Fruit fly (Drosophila melanogaster) whole organism, embryonic: ENCODE measurements around the gene HisCl1.

ENCODE experiments used
- Atf3 ChIP-seq: fragments of 200-800 bp; sonication (Bioruptor generic); optimal IDR thresholded peaks from 3 replicates; lab custom pipeline; 2016; ENCODE audit warnings: missing biosample characterization, missing genetic modification characterization
- Bteb2 ChIP-seq: fragments of 200-800 bp; sonication (Bioruptor generic); optimal IDR thresholded peaks from 2 replicates; lab custom pipeline; 2016; ENCODE audit warnings: missing biosample characterization, missing genetic modification characterization
- CG11504 ChIP-seq: fragments of 200-800 bp; sonication (Bioruptor generic); optimal IDR thresholded peaks from 3 replicates; lab custom pipeline; 2019; ENCODE audit warnings: missing biosample characterization, mild to moderate bottlenecking, missing genetic modification characterization, moderate library complexity
- CG12299 ChIP-seq: fragments of 200-800 bp; sonication (Bioruptor generic); optimal IDR thresholded peaks from 2 replicates; lab custom pipeline; 2018; ENCODE audit warnings: missing biosample characterization, mild to moderate bottlenecking, missing genetic modification characterization
- CG1233 ChIP-seq: fragments of 200-800 bp; sonication (Bioruptor generic); optimal IDR thresholded peaks from 4 replicates; lab custom pipeline; 2018; ENCODE audit warnings: missing biosample characterization, mild to moderate bottlenecking, missing genetic modification characterization
- CG13424 ChIP-seq: fragments of 200-800 bp; sonication (Bioruptor generic); optimal IDR thresholded peaks from 2 replicates; lab custom pipeline; 2019; ENCODE audit warnings: missing biosample characterization, mild to moderate bottlenecking, missing genetic modification characterization, moderate library complexity
- CG13775 ChIP-seq: fragments of 200-800 bp; sonication (Bioruptor generic); optimal IDR thresholded peaks from 3 replicates; lab custom pipeline; 2017; ENCODE audit warnings: missing biosample characterization, mild to moderate bottlenecking, missing genetic modification characterization
- CG17385 ChIP-seq: fragments of 200-800 bp; sonication (Bioruptor generic); optimal IDR thresholded peaks from 3 replicates; lab custom pipeline; 2018; ENCODE audit warnings: missing biosample characterization, mild to moderate bottlenecking, missing genetic modification characterization
- CG18011 ChIP-seq: fragments of 200-800 bp; sonication (Bioruptor generic); optimal IDR thresholded peaks from 2 replicates; lab custom pipeline; 2017; ENCODE audit warnings: missing biosample characterization, missing genetic modification characterization, mild to moderate bottlenecking, moderate library complexity, missing genotype
- CG18262 ChIP-seq: fragments of 200-800 bp; optimal IDR thresholded peaks from 3 replicates; lab custom pipeline; 2019; ENCODE audit warnings: missing biosample characterization, mild to moderate bottlenecking, missing genetic modification characterization, moderate library complexity
- CG18599 ChIP-seq: fragments of 200-800 bp; sonication (Bioruptor generic); optimal IDR thresholded peaks from 3 replicates; lab custom pipeline; 2017; ENCODE audit warnings: missing biosample characterization, missing genetic modification characterization, mild to moderate bottlenecking, moderate library complexity, missing genetic modification reagents
- CG18764 ChIP-seq: fragments of 200-800 bp; sonication (Bioruptor generic); optimal IDR thresholded peaks from 3 replicates; lab custom pipeline; 2016; ENCODE audit warnings: missing biosample characterization, missing genetic modification characterization
- CG2875 ChIP-seq: fragments of 200-800 bp; sonication (Bioruptor generic); optimal IDR thresholded peaks from 2 replicates; lab custom pipeline; 2017; ENCODE audit warnings: missing biosample characterization, mild to moderate bottlenecking, missing genetic modification characterization, missing genetic modification reagents
- CG33557 ChIP-seq: fragments of 200-800 bp; sonication (Bioruptor generic); optimal IDR thresholded peaks from 2 replicates; lab custom pipeline; 2019; ENCODE audit warnings: missing biosample characterization, mild to moderate bottlenecking, missing genetic modification characterization, moderate library complexity
- CG6254 ChIP-seq: fragments of 200-800 bp; sonication (Bioruptor generic); optimal IDR thresholded peaks from 3 replicates; lab custom pipeline; 2017; ENCODE audit warnings: mild to moderate bottlenecking, missing biosample characterization, missing genetic modification reagents, missing genetic modification characterization
- CG6272 ChIP-seq: fragments of 200-800 bp; sonication (Bioruptor generic); IDR thresholded peaks from 2 replicates; pipeline ENCODE4 v1.3.6; 2022; ENCODE audit warnings: missing biosample characterization, missing genetic modification characterization
- CG7745 ChIP-seq: fragments of 200-800 bp; sonication (Bioruptor generic); optimal IDR thresholded peaks from 2 replicates; lab custom pipeline; 2018; ENCODE audit warnings: missing biosample characterization, mild to moderate bottlenecking, missing genetic modification characterization, moderate library complexity
- CG8290 ChIP-seq, 3 experiments: fragments of 200-800 bp; sonication (Bioruptor generic); optimal IDR thresholded peaks; 2 replicates each; lab custom pipeline; 2016 to 2019; ENCODE audit warnings: missing biosample characterization in 3 of 3, missing genetic modification characterization in 3 of 3, mild to moderate bottlenecking in 2 of 3, moderate library complexity in 1 of 3
- D ChIP-seq, 2 experiments: fragments of 200-800 bp in 1 of 2; fragments of >200 bp in 1 of 2; sonication (Bioruptor generic) in 1 of 2; optimal IDR thresholded peaks; 2 replicates in 1 of 2; 3 replicates in 1 of 2; lab custom pipeline; 2017; ENCODE audit warnings: mild to moderate bottlenecking in 1 of 2, missing biosample characterization in 1 of 2, missing genetic modification characterization in 1 of 2, missing genetic modification reagents in 1 of 2
- D19A ChIP-seq: fragments of 200-800 bp; optimal IDR thresholded peaks from 3 replicates; lab custom pipeline; 2019; ENCODE audit warnings: missing biosample characterization, mild to moderate bottlenecking, missing genetic modification characterization, moderate library complexity
- Dfd ChIP-seq, 2 experiments: fragments of >200 bp; optimal IDR thresholded peaks; 2 replicates each; lab custom pipeline; 2017; ENCODE audit warnings: missing biosample characterization in 2 of 2, missing genetic modification characterization in 2 of 2
- Dip2 ChIP-seq: fragments of 200-800 bp; sonication (Bioruptor generic); IDR thresholded peaks from 2 replicates; pipeline ENCODE4 v1.3.6; 2022; ENCODE audit warnings: missing biosample characterization, missing genetic modification characterization
- Ets65A ChIP-seq: fragments of 200-800 bp; sonication (Bioruptor generic); peaks from one replicate; lab custom pipeline; 2016; ENCODE audit warnings: missing biosample characterization, missing genetic modification characterization
- HLH54F ChIP-seq: fragments of 200-800 bp; sonication (Bioruptor generic); optimal IDR thresholded peaks from 3 replicates; lab custom pipeline; 2016; ENCODE audit warnings: missing biosample characterization, missing genetic modification characterization
- Mad ChIP-seq: fragments of 200-800 bp; sonication (Bioruptor generic); optimal IDR thresholded peaks from 2 replicates; lab custom pipeline; 2016; ENCODE audit warnings: missing biosample characterization, missing genetic modification characterization
- Oli ChIP-seq: fragments of 200-800 bp; sonication (Bioruptor generic); optimal IDR thresholded peaks from 2 replicates; lab custom pipeline; 2018; ENCODE audit warnings: missing biosample characterization, mild to moderate bottlenecking, missing genetic modification characterization, moderate library complexity
- Spps ChIP-seq: fragments of 200-800 bp; sonication (Bioruptor generic); optimal IDR thresholded peaks from 2 replicates; lab custom pipeline; 2018; ENCODE audit warnings: missing biosample characterization, mild to moderate bottlenecking, missing genetic modification characterization
- Ssrp ChIP-seq: fragments of 200-800 bp; sonication (Bioruptor generic); optimal IDR thresholded peaks from 2 replicates; lab custom pipeline; 2018; ENCODE audit warnings: missing biosample characterization, mild to moderate bottlenecking, missing genetic modification characterization, moderate library complexity
- Stat92E ChIP-seq, 3 experiments: fragments of >200 bp in 2 of 3; fragments of 200-800 bp in 1 of 3; sonication (Bioruptor generic) in 1 of 3; optimal IDR thresholded peaks; 2 replicates each; lab custom pipeline; 2017 to 2019; ENCODE audit warnings: missing biosample characterization in 3 of 3, missing genetic modification characterization in 3 of 3, mild to moderate bottlenecking in 1 of 3, moderate library complexity in 1 of 3
- ac ChIP-seq: fragments of 200-800 bp; sonication (Bioruptor generic); optimal IDR thresholded peaks from 3 replicates; lab custom pipeline; 2017; ENCODE audit warnings: missing biosample characterization, mild to moderate bottlenecking, missing genetic modification characterization
- cas ChIP-seq: fragments of 200-800 bp; sonication (Bioruptor generic); IDR thresholded peaks from 2 replicates; pipeline ENCODE4 v1.3.6; 2022; ENCODE audit warnings: missing biosample characterization, missing genetic modification characterization
- chif ChIP-seq, 2 experiments: fragments of 200-800 bp; sonication (Bioruptor generic); optimal IDR thresholded peaks; 3 replicates each; lab custom pipeline; 2016; ENCODE audit warnings: missing biosample characterization in 2 of 2, missing genetic modification characterization in 2 of 2
- chn ChIP-seq: fragments of 200-800 bp; sonication (Bioruptor generic); optimal IDR thresholded peaks from 2 replicates; lab custom pipeline; 2016; ENCODE audit warnings: missing biosample characterization, missing genetic modification characterization
- ems ChIP-seq: fragments of 200-800 bp; sonication (Bioruptor generic); optimal IDR thresholded peaks from 3 replicates; lab custom pipeline; 2016; ENCODE audit warnings: missing biosample characterization, missing genetic modification characterization
- esg ChIP-seq: fragments of 200-800 bp; sonication (Bioruptor generic); conservative IDR thresholded peaks from 2 replicates; pipeline ENCODE4 v1.3.6; 2022; ENCODE audit warnings: missing biosample characterization, missing genetic modification characterization
- fd102C ChIP-seq: fragments of 200-800 bp; sonication (Bioruptor generic); optimal IDR thresholded peaks from 2 replicates; lab custom pipeline; 2018; ENCODE audit warnings: missing biosample characterization, mild to moderate bottlenecking, missing genetic modification characterization, moderate library complexity
- gcm2 ChIP-seq: fragments of 200-800 bp; sonication (Bioruptor generic); optimal IDR thresholded peaks from 2 replicates; lab custom pipeline; 2016; ENCODE audit warnings: missing biosample characterization, missing genetic modification characterization
- hb ChIP-seq: fragments of 200-800 bp; sonication (Bioruptor generic); IDR thresholded peaks from 3 replicates; pipeline ENCODE4 v1.3.6; 2022; ENCODE audit warnings: missing biosample characterization, missing genetic modification characterization; ENCODE audit not compliant: partially characterized antibody
- kay ChIP-seq: fragments of 200-800 bp; sonication (Bioruptor generic); optimal IDR thresholded peaks from 2 replicates; lab custom pipeline; 2016; ENCODE audit warnings: missing biosample characterization, missing genetic modification characterization
- p53 ChIP-seq: fragments of 200-800 bp; sonication (Bioruptor generic); optimal IDR thresholded peaks from 2 replicates; lab custom pipeline; 2016; ENCODE audit warnings: missing biosample characterization, missing genetic modification characterization
- pho ChIP-seq: fragments of 200-800 bp; sonication (Bioruptor generic); optimal IDR thresholded peaks from 2 replicates; lab custom pipeline; 2016; ENCODE audit warnings: missing biosample characterization, missing genetic modification characterization
- pros ChIP-seq: fragments of 200-800 bp; sonication (Bioruptor generic); optimal IDR thresholded peaks from 3 replicates; lab custom pipeline; 2019; ENCODE audit warnings: missing biosample characterization, mild to moderate bottlenecking, missing genetic modification characterization, moderate library complexity
- sc ChIP-seq, 3 experiments: fragments of >200 bp in 2 of 3; fragments of 200-800 bp in 1 of 3; sonication (Bioruptor generic) in 1 of 3; optimal IDR thresholded peaks; 2 replicates in 2 of 3; 3 replicates in 1 of 3; lab custom pipeline; 2017; ENCODE audit warnings: mild to moderate bottlenecking in 1 of 3, missing biosample characterization in 1 of 3, missing genetic modification characterization in 1 of 3, missing genetic modification reagents in 1 of 3
- seq ChIP-seq: fragments of 200-800 bp; sonication (Bioruptor generic); IDR thresholded peaks from 2 replicates; pipeline ENCODE4 v1.3.6; 2022; ENCODE audit warnings: missing biosample characterization, missing genetic modification characterization
- tll ChIP-seq, 2 experiments: fragments of 200-800 bp in 1 of 2; fragments of >200 bp in 1 of 2; sonication (Bioruptor generic) in 1 of 2; optimal IDR thresholded peaks; 2 replicates each; lab custom pipeline; 2017 to 2019; ENCODE audit warnings: missing biosample characterization in 2 of 2, missing genetic modification characterization in 2 of 2, mild to moderate bottlenecking in 1 of 2, moderate library complexity in 1 of 2
- trem ChIP-seq: fragments of 200-800 bp; optimal IDR thresholded peaks from 3 replicates; lab custom pipeline; 2019; ENCODE audit warnings: missing biosample characterization, mild to moderate bottlenecking, missing genetic modification characterization, moderate library complexity

HisCl1 gene

dm6 chr3R:11760669-11761387, 26.1 kb upstream of the HisCl1 start (continued):
- TF ChIP-seq Dip2 (GFP tag; lab: Robert Waterston, UW) (no peak), hb (GFP tag; lab: Robert Waterston, UW) (no peak), Spps (tag; lab: Kevin White, UChicago) (peak; percentile 99), trem (tag; lab: Kevin White, UChicago) (peak; percentile 97), Atf3 (peak; percentile 100), cas (GFP tag; lab: Robert Waterston, UW) (no peak), CG11504 (tag; lab: Kevin White, UChicago) (peak; percentile 99), ac (GFP tag; lab: Kevin White, UChicago) (peak; percentile 99), D (optimal IDR thresholded peaks at IDR 0.05; lab: Kevin White, UChicago) (peak; percentile 7), D (GFP tag; optimal IDR thresholded peaks at IDR 0.05; lab: Kevin White, UChicago) (peak; percentile 100), CG33557 (GFP tag; lab: Kevin White, UChicago) (peak; percentile 100), Ets65A (GFP tag; lab: Kevin White, UChicago) (peak; percentile 100), tll (GFP tag; optimal IDR thresholded peaks at IDR 0.05; lab: Kevin White, UChicago) (peak in 1 of 2 experiments; percentile 82), CG18011 (peak; percentile 94), pros (GFP tag; lab: Kevin White, UChicago) (peak; percentile 96), CG12299 (tag; lab: Kevin White, UChicago) (peak; percentile 100), CG18764 (peak; percentile 100), Ssrp (tag; lab: Kevin White, UChicago) (peak; percentile 100), kay (peak; percentile 100), Oli (tag; lab: Kevin White, UChicago) (peak; percentile 100), fd102C (GFP tag; lab: Kevin White, UChicago) (peak; percentile 99), CG6272 (GFP tag; lab: Robert Waterston, UW) (peak; percentile 99), chn (GFP tag; lab: Kevin White, UChicago) (peak; percentile 100), CG13424 (tag; lab: Kevin White, UChicago) (peak; percentile 100), D19A (tag; lab: Kevin White, UChicago) (peak; percentile 98), CG6254 (GFP tag; lab: Kevin White, UChicago) (peak; percentile 98), sc (optimal IDR thresholded peaks at IDR 0.05; lab: Kevin White, UChicago) (no peak), sc (GFP tag; optimal IDR thresholded peaks at IDR 0.05; lab: Kevin White, UChicago) (peak; percentile 100), HLH54F (GFP tag; lab: Kevin White, UChicago) (peak; percentile 100), gcm2 (GFP tag; lab: Kevin White, UChicago) (peak; percentile 100), CG18262 (peak; percentile 100), seq (GFP tag; lab: Robert Waterston, UW) (no peak), Mad (GFP tag; lab: Kevin White, UChicago) (peak; percentile 100), CG1233 (GFP tag; lab: Kevin White, UChicago) (peak; percentile 100), Bteb2 (GFP tag; lab: Kevin White, UChicago) (peak; percentile 100), CG8290 (GFP tag; optimal IDR thresholded peaks at IDR 0.05; lab: Kevin White, UChicago) (peak; percentile 100), CG8290 (tag; optimal IDR thresholded peaks at IDR 0.05; lab: Kevin White, UChicago) (peak; percentile 99 to 100), chif (GFP tag; optimal IDR thresholded peaks at IDR 0.05; lab: Kevin White, UChicago) (peak; percentile 100), Stat92E (GFP tag; optimal IDR thresholded peaks at IDR 0.05; lab: Kevin White, UChicago) (peak in 1 of 3 experiments; percentile 100), p53 (peak; percentile 100), Dfd (GFP tag; optimal IDR thresholded peaks at IDR 0.05; lab: Kevin White, UChicago) (peak in 1 of 2 experiments; percentile 29), CG17385 (peak; percentile 100), CG18599 (GFP tag; lab: Kevin White, UChicago) (peak; percentile 100), esg (GFP tag; lab: Robert Waterston, UW) (no peak), CG2875 (GFP tag; lab: Kevin White, UChicago) (peak; percentile 100), CG13775 (peak; percentile 100), CG7745 (tag; lab: Kevin White, UChicago) (peak; percentile 96), pho (GFP tag; lab: Kevin White, UChicago) (peak; percentile 100), ems (peak; percentile 100)
